Worm (Caenorhabditis elegans) whole organism, L3 larva: ENCODE data around the gene snr-3.

Experiments
- mdl-1 ChIP-seq: fragments of 150-350 bp; optimal IDR thresholded peaks from 2 replicates; lab custom pipeline; 2014; ENCODE audit warnings: missing biosample characterization, missing genetic modification characterization
- nfya-1 ChIP-seq: sonication (generic microtip); optimal IDR thresholded peaks from 2 replicates; lab custom pipeline; 2017; ENCODE audit warnings: missing genetic modification characterization, mild to moderate bottlenecking, missing compliant biosample characterization, antibody characterized with exemption, moderate library complexity; ENCODE audit not compliant: insufficient read depth
- nhr-237 ChIP-seq: fragments of 150-350 bp; optimal IDR thresholded peaks from 2 replicates; lab custom pipeline; 2014; ENCODE audit warnings: missing biosample characterization, missing genetic modification characterization
- nhr-28 ChIP-seq: fragments of 150-350 bp; optimal IDR thresholded peaks from 2 replicates; lab custom pipeline; 2014; ENCODE audit warnings: missing biosample characterization, missing genetic modification characterization
- nhr-77 ChIP-seq: fragments of 150-350 bp; optimal IDR thresholded peaks from 2 replicates; lab custom pipeline; 2014; ENCODE audit warnings: missing biosample characterization, missing genetic modification characterization
- pha-4 ChIP-seq: fragments of 150-350 bp; optimal IDR thresholded peaks from 2 replicates; lab custom pipeline; 2014; ENCODE audit warnings: missing biosample characterization, missing genetic modification reagents, missing genetic modification characterization
- skn-1 ChIP-seq: fragments of 150-350 bp; optimal IDR thresholded peaks from 2 replicates; lab custom pipeline; 2014; ENCODE audit warnings: missing biosample characterization, missing genetic modification characterization
- tbx-2 ChIP-seq: sonication (generic microtip); optimal IDR thresholded peaks from 2 replicates; lab custom pipeline; 2016; ENCODE audit warnings: mild to moderate bottlenecking, missing genetic modification characterization, missing compliant biosample characterization
- unc-62 ChIP-seq: fragments of 150-350 bp; sonication (generic microtip); optimal IDR thresholded peaks from 4 replicates; lab custom pipeline; 2014; ENCODE audit warnings: missing biosample characterization, missing genetic modification reagents, missing genetic modification characterization

ce11 chrII:6482762-6483161 is 6.8 kb downstream of the snr-3 start:
- TF ChIP-seq nhr-28 (tag; lab: Kevin White, UChicago) (no peak), nhr-77 (no peak), nhr-237 (no peak), mdl-1 (no peak), nfya-1 (tag; lab: Kevin White, UChicago) (no peak), pha-4 (tag; lab: Kevin White, UChicago) (no peak), tbx-2 (tag; lab: Kevin White, UChicago) (no peak), unc-62 (GFP tag; lab: Kevin White, UChicago) (no peak), skn-1 (tag; lab: Kevin White, UChicago) (no peak)
